Fruit fly (Drosophila melanogaster): Measurements from ENCODE around the gene CG10943.

DNA sequence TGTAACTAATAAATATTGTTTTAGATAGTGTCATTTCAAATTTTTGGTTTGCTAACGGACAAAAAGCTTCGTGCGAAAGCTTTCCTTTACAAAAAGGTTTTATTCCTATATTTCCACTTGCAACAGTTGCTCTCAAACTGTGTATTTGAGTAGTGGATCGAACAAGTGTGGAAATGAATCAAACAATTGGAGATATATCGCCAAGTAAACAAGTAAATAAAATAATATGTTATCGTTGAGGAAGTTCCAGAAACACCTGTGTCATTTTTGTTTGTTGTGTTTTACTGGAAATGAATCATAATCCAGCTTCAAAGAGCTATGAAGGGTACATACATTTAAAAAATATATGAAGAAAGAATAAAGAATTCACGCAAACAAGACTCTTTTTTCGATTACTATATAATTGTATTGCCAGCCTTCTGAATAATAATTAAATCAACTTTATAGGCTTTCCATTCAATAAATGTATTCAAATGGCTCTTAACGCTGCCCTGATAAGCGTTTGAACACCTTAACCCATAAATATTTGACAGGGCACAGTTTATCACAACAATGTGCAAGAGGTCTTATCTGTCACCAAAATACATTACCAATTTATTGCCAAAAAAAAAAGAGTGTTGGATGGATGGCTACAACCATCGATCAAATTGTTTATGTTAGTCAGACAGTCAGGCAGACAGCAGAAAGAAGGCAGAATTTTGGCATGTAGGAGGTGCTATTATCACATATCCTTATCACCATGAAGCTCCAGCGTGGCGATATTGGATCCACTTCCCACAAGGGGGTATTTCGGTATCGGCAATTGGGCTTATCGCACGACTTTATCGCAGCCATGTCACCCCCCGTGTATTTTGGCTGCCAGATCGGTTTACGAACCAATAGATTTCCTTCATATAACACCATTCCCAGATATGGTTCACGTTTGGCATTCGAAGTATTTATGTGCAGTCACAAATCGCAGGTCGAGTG is 26.9 kb downstream of the CG10943 start:
- no peak for TF ChIP-seq Dfd (GFP tag; optimal IDR thresholded peaks at IDR 0.05)
- TF ChIP-seq br (GFP tag; optimal IDR thresholded peaks at IDR 0.05) = no peak
- no peak for TF ChIP-seq h (GFP tag; optimal IDR thresholded peaks at IDR 0.05)
- no peak for TF ChIP-seq dl (GFP tag; optimal IDR thresholded peaks at IDR 0.05; ENCODE audit: insufficient read depth in 1 of 2, partially characterized antibody in 2 of 2)
- no peak for TF ChIP-seq psq (GFP tag; optimal IDR thresholded peaks at IDR 0.05)
- TF ChIP-seq GATAd (GFP tag; optimal IDR thresholded peaks at IDR 0.05) = no peak
- no peak for TF ChIP-seq Rel (GFP tag; optimal IDR thresholded peaks at IDR 0.05)
- TF ChIP-seq Rel (tag; optimal IDR thresholded peaks at IDR 0.05) = peak; percentile 28
- no peak for TF ChIP-seq N (GFP tag; optimal IDR thresholded peaks at IDR 0.05)
- no peak for TF ChIP-seq foxo (GFP tag; optimal IDR thresholded peaks at IDR 0.05)
- peak; percentile 18 for TF ChIP-seq rgr (GFP tag; optimal IDR thresholded peaks at IDR 0.05)
- no peak for TF ChIP-seq pan (optimal IDR thresholded peaks at IDR 0.05)
- peak; percentile 67 for TF ChIP-seq Myc (optimal IDR thresholded peaks at IDR 0.05)
